Fruit fly (Drosophila melanogaster): ENCODE results near the gene SmB.

Gene SmB

dm6 chr2L:10430802-10431476, 4.5 kb upstream of the SmB start, which contains the start of the genes Bug22 and TfIIB:
Gene Bug22, minus strand, starts transcription at chr2L:10430918.
Gene TfIIB, plus strand, starts transcription at chr2L:10431338.
- no peak for TF ChIP-seq noc (tag; optimal IDR thresholded peaks at IDR 0.05)

dm6 chr2L:10428528-10428927, 2.1 kb upstream of the SmB start, which contains the start of gene CG5188:
Gene CG5188, plus strand, starts transcription at chr2L:10428829.
- TF ChIP-seq noc (tag; optimal IDR thresholded peaks at IDR 0.05): peak; percentile 8

- TF ChIP-seq noc (tag; optimal IDR thresholded peaks at IDR 0.05): no peak
Observed at dm6 chr2L:10425599-10425998, 828 bp downstream of the SmB start.

DNA sequence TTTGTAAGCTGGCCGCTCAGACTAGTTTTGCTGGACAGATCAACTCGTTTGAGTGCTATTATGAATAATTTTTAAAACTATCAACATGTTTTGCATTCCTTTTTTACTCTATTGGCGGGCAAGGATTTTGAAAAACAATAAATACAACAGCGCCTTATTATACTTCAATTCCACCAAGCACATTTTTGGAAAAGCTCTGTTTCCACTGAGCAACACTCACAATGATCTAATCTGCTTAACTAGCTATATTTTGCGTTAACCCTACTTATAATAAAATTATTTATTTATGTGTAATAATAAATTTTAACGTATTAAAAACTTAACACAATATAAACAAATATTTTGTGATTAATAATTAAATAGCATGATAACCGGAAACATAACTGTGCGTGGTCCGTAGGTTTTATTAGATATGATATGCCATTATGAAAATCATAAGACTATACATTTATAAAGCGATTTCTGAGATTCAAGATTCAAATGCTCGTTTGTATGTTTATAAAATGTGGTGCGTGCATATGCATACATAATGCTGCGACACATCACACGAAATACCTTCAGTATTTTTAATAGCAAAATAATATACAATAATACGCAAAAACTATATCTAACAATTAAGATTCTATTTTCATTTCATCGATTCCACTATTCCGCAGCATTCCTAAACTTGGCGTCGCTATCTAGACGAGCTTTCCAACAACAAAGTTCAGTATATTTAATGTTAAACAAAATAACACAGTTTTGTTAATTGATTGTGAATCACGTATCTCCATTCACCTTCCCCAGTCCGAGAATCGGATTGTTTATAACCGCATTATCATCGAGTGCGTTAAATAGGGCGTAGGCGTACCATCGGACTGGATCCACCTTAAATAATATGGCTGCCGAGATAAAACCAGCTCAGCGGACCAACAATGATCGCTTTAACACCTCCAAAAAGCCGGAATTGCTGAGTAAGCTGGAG, 3.5 kb downstream of the SmB start, which contains the start of the genes pie and Wdfy2:
TSS of gene pie (minus strand) at position 138 of the 964 bp plus-strand sequence.
TSS of gene Wdfy2 (plus strand) at position 649 of the 964 bp plus-strand sequence.
- TF ChIP-seq noc (tag; optimal IDR thresholded peaks at IDR 0.05): no peak

- no peak for TF ChIP-seq noc (tag; optimal IDR thresholded peaks at IDR 0.05)
Observed at dm6 chr2L:10418981-10419380, 7.4 kb downstream of the SmB start, which contains the start of gene RfC3. Gene RfC3, plus strand, starts transcription at chr2L:10419190.

DNA sequence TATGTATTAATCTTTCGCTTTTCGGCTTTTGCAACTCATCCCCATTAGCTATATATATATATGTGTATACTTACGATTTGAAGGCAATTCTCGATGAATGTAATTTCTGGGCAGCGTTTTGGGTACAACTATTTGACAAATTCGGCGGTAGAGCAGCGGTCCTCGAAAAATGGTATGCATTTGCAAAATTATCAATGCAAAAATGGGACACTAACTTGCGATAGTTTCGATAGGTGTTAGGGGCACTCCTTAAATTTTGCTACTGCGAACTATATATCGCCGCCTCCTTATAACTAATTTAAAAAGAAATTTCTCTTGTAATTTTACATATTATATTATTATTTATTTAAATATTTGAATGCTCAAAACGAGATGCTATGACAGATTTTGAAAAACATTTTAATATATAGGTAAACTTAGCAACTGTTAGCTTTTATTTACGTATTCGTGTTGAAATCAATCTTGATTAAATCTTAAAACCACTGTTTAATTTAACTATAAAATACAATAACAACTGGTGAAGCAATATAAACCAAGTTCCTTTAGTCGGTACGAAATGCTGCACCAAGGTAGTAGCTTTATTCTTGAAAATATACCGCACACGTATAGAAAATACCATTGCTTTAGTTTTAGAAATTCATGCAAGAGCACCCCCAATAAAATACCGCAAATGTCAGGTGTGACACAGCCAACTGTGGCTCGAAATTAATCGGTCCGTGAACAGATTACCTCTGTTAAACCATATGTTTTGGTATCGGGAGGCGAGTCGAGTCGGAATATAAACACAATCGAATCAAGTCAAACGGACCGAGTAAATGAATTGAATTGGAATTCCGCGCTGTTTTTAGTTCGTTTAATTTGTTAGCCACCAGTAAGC, 12.9 kb downstream of the SmB start, which contains the start of the genes CG5355 and Klp31E:
TSS of gene CG5355 (minus strand) at position 213 of the 877 bp plus-strand sequence.
TSS of gene Klp31E (plus strand) at position 767 of the 877 bp plus-strand sequence.
- no peak for TF ChIP-seq noc (tag; optimal IDR thresholded peaks at IDR 0.05)

DNA sequence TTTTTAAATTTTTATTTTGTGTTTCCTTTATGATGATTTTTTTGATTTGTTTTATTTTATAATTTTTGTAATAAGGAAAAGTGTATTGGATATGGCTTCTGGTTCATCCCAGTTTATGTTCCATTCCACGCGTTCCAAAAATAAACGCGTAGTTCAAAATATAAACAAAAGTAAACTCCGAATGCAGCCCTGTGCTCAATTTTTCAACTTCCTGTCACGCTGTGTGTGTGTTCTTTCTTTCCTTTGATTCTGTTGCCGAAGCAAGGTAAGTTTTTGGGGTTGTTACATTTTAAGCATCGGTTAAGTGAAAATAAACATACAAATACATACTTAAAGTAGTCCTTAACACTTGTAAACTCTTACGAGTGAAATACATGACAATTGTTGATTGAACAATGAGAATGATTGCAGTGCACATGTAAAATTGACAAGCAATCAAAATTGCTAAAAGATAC, 18.3 kb downstream of the SmB start, which contains the start of the genes Ip259 and RpS27A:
TSS of gene Ip259 (plus strand) at position 231 of the 455 bp plus-strand sequence.
TSS of gene RpS27A (plus strand) at position 231 of the 455 bp plus-strand sequence.
- no peak for TF ChIP-seq noc (tag; optimal IDR thresholded peaks at IDR 0.05)

DNA sequence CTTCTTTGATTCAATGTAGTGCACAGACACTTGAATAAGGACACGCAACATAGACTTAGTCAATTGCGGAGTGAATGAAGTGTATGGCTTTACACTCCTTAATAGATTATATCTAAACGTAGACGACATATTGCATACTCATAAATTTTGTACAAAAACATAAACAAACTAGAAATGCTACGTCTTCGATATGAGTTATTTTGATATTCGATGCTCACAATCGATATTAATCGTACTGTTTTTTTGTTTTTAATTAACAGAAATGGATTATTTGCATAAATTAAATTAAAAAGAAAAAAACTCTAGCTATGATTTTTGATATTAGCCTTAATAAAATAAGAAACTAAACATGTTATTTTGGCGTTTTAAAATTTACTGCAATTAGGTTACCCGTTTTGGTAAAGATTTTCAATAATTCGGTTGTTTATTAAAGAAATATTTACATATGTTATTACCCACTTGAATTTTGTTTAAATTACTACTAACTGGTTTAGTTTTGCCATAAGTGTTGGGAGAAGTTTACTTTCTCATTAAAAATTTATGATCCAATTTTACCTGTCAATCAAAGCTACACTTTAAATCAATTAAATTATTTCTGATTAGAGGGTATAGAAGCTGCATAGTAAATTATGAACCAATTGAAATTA, 21.3 kb downstream of the SmB start, which contains the start of the genes CG17768, LSm-4 and Ir31a:
TSS of gene CG17768 (minus strand) at position 196 of the 647 bp plus-strand sequence.
TSS of gene LSm-4 (minus strand) at position 196 of the 647 bp plus-strand sequence.
TSS of gene Ir31a (plus strand) at position 558 of the 647 bp plus-strand sequence.
- TF ChIP-seq noc (tag; optimal IDR thresholded peaks at IDR 0.05): no peak

DNA sequence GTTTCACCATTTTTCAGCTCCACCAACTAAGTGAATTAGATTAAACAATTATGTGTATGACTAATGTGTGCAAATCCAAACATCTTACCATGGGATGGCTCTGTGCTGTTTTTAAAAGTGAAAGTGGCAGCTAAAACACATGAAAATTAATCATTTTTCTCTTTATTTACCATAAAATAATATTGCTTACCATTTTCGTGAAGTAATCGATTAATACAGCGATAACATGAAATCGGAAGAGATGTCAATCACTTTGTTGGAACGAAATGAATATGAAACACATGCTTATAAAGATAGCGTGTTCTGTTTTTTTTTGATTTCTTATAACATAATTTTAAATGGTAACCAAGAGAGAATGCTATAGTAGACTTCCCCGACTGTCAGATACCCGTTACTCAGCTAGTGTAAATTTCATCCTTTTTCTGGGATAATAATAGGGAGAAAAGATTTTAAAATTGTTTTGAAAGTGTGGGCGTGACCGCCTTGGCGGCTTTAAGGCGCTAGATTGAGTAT, 22.6 kb downstream of the SmB start:
- no peak for TF ChIP-seq noc (tag; optimal IDR thresholded peaks at IDR 0.05)

- TF ChIP-seq noc (tag; optimal IDR thresholded peaks at IDR 0.05): no peak
Observed at dm6 chr2L:10396877-10397587, 29.4 kb downstream of the SmB start.

DNA sequence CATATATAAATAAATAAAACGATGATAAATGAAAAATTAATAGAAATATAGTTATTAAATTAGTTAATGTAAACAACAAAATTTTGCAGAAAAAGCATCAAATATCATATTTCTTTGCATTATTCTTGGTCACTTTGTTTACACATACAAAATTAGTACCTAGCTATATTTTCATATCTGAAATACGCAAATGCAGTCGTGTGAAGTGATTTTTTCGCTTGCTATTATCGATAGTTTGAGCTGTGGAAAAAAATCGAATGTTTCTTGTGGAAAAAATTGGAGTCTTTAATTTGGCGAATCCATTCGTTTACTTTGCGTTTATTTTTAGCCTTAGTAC, 30.0 kb downstream of the SmB start, which contains the start of gene Cnot4:
TSS of gene Cnot4 (plus strand) at position 229 of the 337 bp plus-strand sequence.
- TF ChIP-seq noc (tag; optimal IDR thresholded peaks at IDR 0.05): no peak

- TF ChIP-seq noc (tag; optimal IDR thresholded peaks at IDR 0.05): no peak
Observed at dm6 chr2L:10395642-10396487, 30.6 kb downstream of the SmB start, which contains the start of gene Mdh1. Gene Mdh1, minus strand, starts transcription at chr2L:10396332.

Measured in whole organism, larva.